Fruit fly (Drosophila melanogaster): ENCODE results near the gene kmr.

dm6 chr3R:13793105-13793978 is 78.3 kb downstream of the kmr start:
- no peak for TF ChIP-seq toe (GFP tag; optimal IDR thresholded peaks at IDR 0.05)
- TF ChIP-seq CG11617 (GFP tag; optimal IDR thresholded peaks at IDR 0.05), result no peak

Data from whole organism, adult.